Fruit fly (Drosophila melanogaster) whole organism, pupa: Measurements from ENCODE around the gene CG18547.
A peak's percentile ranks its signal among the peaks of the same experiment; 100 is the strongest.

Experiments used
- CG12605 ChIP-seq: fragments of 200-800 bp; sonication (Bioruptor generic); IDR thresholded peaks from 2 replicates; pipeline ENCODE4 v1.3.6; 2022; ENCODE audit warnings: missing biosample characterization, missing genetic modification characterization
- CG14655 ChIP-seq: fragments of 200-800 bp; sonication (Bioruptor generic); optimal IDR thresholded peaks from 3 replicates; lab custom pipeline; 2017; ENCODE audit warnings: mild to moderate bottlenecking, missing biosample characterization, missing genetic modification reagents, missing genetic modification characterization
- CG17806 ChIP-seq: fragments of 200-800 bp; sonication (Bioruptor generic); optimal IDR thresholded peaks from 2 replicates; lab custom pipeline; 2018; ENCODE audit warnings: missing biosample characterization, mild to moderate bottlenecking, missing genetic modification characterization, moderate library complexity
- CG34367 ChIP-seq: fragments of 200-800 bp; sonication (Bioruptor generic); optimal IDR thresholded peaks from 2 replicates; lab custom pipeline; 2018; ENCODE audit warnings: missing biosample characterization, mild to moderate bottlenecking, missing genetic modification characterization
- CG8159 ChIP-seq: fragments of 200-800 bp; sonication (Bioruptor generic); optimal IDR thresholded peaks from 3 replicates; lab custom pipeline; 2018; ENCODE audit warnings: missing biosample characterization, mild to moderate bottlenecking, missing genetic modification characterization, moderate library complexity
- CG8301 ChIP-seq: fragments of 200-800 bp; sonication (Bioruptor generic); optimal IDR thresholded peaks from 2 replicates; lab custom pipeline; 2018; ENCODE audit warnings: missing biosample characterization, mild to moderate bottlenecking, missing genetic modification characterization
- CG9948 ChIP-seq: fragments of 200-800 bp; sonication (Bioruptor generic); optimal IDR thresholded peaks from 2 replicates; lab custom pipeline; 2018; ENCODE audit warnings: missing biosample characterization, mild to moderate bottlenecking, missing genetic modification characterization, moderate library complexity
- EcR ChIP-seq: fragments of 200-800 bp; sonication (Bioruptor generic); optimal IDR thresholded peaks from 3 replicates; lab custom pipeline; 2019; ENCODE audit warnings: missing biosample characterization, missing genetic modification characterization, mild to moderate bottlenecking, moderate library complexity, missing genetic modification reagents
- gl ChIP-seq: fragments of 200-800 bp; sonication (Bioruptor generic); optimal IDR thresholded peaks from 2 replicates; lab custom pipeline; 2018; ENCODE audit warnings: missing biosample characterization, mild to moderate bottlenecking, missing genetic modification characterization

dm6 chr3R:11947079-11947869 lies 32.9 kb downstream of the CG18547 start:
- TF ChIP-seq CG34367 (tag; lab: Kevin White, UChicago): peak; percentile 60
- no peak for TF ChIP-seq CG14655
- TF ChIP-seq gl: peak; percentile 61
- TF ChIP-seq CG17806 (tag; lab: Kevin White, UChicago): peak; percentile 58
- peak; percentile 32; the same call in 1 of the 2 replicates for TF ChIP-seq CG12605 (GFP tag; lab: Robert Waterston, UW)
- TF ChIP-seq CG8301 (tag; lab: Kevin White, UChicago): peak; percentile 63
- TF ChIP-seq EcR (GFP tag; lab: Kevin White, UChicago): peak; percentile 8
- TF ChIP-seq CG9948 (tag; lab: Kevin White, UChicago): peak; percentile 59
- TF ChIP-seq CG8159 (tag; lab: Kevin White, UChicago): peak; percentile 68
